Fruit fly (Drosophila melanogaster) whole organism, embryonic: ENCODE data around the gene Pits.
A peak's percentile ranks its signal among the peaks of the same experiment; 100 is the strongest.

Experiments
- Abd-B ChIP-seq: fragments of 200-800 bp; sonication (Bioruptor generic); optimal IDR thresholded peaks from 2 replicates; lab custom pipeline; 2018; ENCODE audit warnings: missing biosample characterization, mild to moderate bottlenecking, missing genetic modification characterization, moderate library complexity
- CG10274 ChIP-seq: fragments of 200-800 bp; sonication (Bioruptor generic); optimal IDR thresholded peaks from 3 replicates; lab custom pipeline; 2017; ENCODE audit warnings: missing biosample characterization, mild to moderate bottlenecking, missing genetic modification characterization
- CG11085 ChIP-seq: fragments of 200-800 bp; sonication (Bioruptor generic); IDR thresholded peaks from 2 replicates; pipeline ENCODE4 v1.3.6; 2022; ENCODE audit warnings: missing biosample characterization, missing genetic modification characterization
- CG12071 ChIP-seq: fragments of 200-800 bp; sonication (Bioruptor generic); optimal IDR thresholded peaks from 3 replicates; lab custom pipeline; 2018; ENCODE audit warnings: missing biosample characterization, mild to moderate bottlenecking, missing genetic modification characterization
- CG15269 ChIP-seq: fragments of 200-800 bp; sonication (Bioruptor generic); optimal IDR thresholded peaks from 2 replicates; lab custom pipeline; 2018; ENCODE audit warnings: missing biosample characterization, mild to moderate bottlenecking, missing genetic modification characterization, moderate library complexity
- CG15601 ChIP-seq: fragments of 200-800 bp; sonication (Bioruptor generic); optimal IDR thresholded peaks from 3 replicates; lab custom pipeline; 2019; ENCODE audit warnings: missing biosample characterization, mild to moderate bottlenecking, missing genetic modification characterization, moderate library complexity
- CG17328 ChIP-seq: fragments of 200-800 bp; sonication (Bioruptor generic); IDR thresholded peaks from 2 replicates; pipeline ENCODE4 v1.3.6; 2022; ENCODE audit warnings: missing biosample characterization, missing genetic modification characterization
- CG17612 ChIP-seq: fragments of 200-800 bp; sonication (Bioruptor generic); IDR thresholded peaks from 2 replicates; pipeline ENCODE4 v1.3.6; 2022; ENCODE audit warnings: missing biosample characterization, missing genetic modification characterization
- CG2199 ChIP-seq: fragments of 200-800 bp; sonication (Bioruptor generic); IDR thresholded peaks from 3 replicates; pipeline ENCODE4 v1.3.6; 2022; ENCODE audit warnings: missing biosample characterization, missing genetic modification characterization
- CG2202 ChIP-seq: fragments of 200-800 bp; sonication (Bioruptor generic); optimal IDR thresholded peaks from 2 replicates; lab custom pipeline; 2018; ENCODE audit warnings: missing biosample characterization, mild to moderate bottlenecking, missing genetic modification characterization
- CG2678 ChIP-seq: fragments of 200-800 bp; sonication (Bioruptor generic); optimal IDR thresholded peaks from 3 replicates; lab custom pipeline; 2019; ENCODE audit warnings: missing biosample characterization, mild to moderate bottlenecking, missing genetic modification characterization, moderate library complexity
- CG7271 ChIP-seq: fragments of 200-800 bp; sonication (Bioruptor generic); optimal IDR thresholded peaks from 2 replicates; lab custom pipeline; 2018; ENCODE audit warnings: missing biosample characterization, mild to moderate bottlenecking, missing genetic modification characterization, moderate library complexity
- D19A ChIP-seq: fragments of 200-800 bp; optimal IDR thresholded peaks from 3 replicates; lab custom pipeline; 2019; ENCODE audit warnings: missing biosample characterization, mild to moderate bottlenecking, missing genetic modification characterization, moderate library complexity
- D19B ChIP-seq: fragments of 200-800 bp; sonication (Bioruptor generic); optimal IDR thresholded peaks from 2 replicates; lab custom pipeline; 2017; ENCODE audit warnings: missing biosample characterization, mild to moderate bottlenecking, missing genetic modification characterization
- E2f1 ChIP-seq: fragments of 200-800 bp; sonication (Bioruptor generic); IDR thresholded peaks from 2 replicates; pipeline ENCODE4 v1.3.6; 2022; ENCODE audit warnings: missing biosample characterization, missing genetic modification characterization
- Ets65A ChIP-seq: fragments of 200-800 bp; sonication (Bioruptor generic); peaks from one replicate; lab custom pipeline; 2016; ENCODE audit warnings: missing biosample characterization, missing genetic modification characterization
- GATAe ChIP-seq: fragments of 200-800 bp; sonication (Bioruptor generic); conservative IDR thresholded peaks from 2 replicates; pipeline ENCODE4 v1.3.6; 2022; ENCODE audit warnings: missing biosample characterization, missing genetic modification characterization
- HLHmδ ChIP-seq: fragments of 200-800 bp; sonication (Bioruptor generic); optimal IDR thresholded peaks from 2 replicates; lab custom pipeline; 2018; ENCODE audit warnings: missing biosample characterization, mild to moderate bottlenecking, missing genetic modification characterization, moderate library complexity
- Hmr ChIP-seq: fragments of 200-800 bp; sonication (Bioruptor generic); optimal IDR thresholded peaks from 3 replicates; lab custom pipeline; 2017; ENCODE audit warnings: mild to moderate bottlenecking, missing biosample characterization, missing genetic modification reagents, missing genetic modification characterization
- Hr51 ChIP-seq, 2 experiments: fragments of 200-800 bp; sonication (Bioruptor generic); optimal IDR thresholded peaks; 2 replicates in 1 of 2; 3 replicates in 1 of 2; lab custom pipeline; 2016 to 2018; ENCODE audit warnings: missing biosample characterization in 2 of 2, missing genetic modification characterization in 2 of 2, mild to moderate bottlenecking in 1 of 2, moderate library complexity in 1 of 2
- MBD-R2 ChIP-seq: fragments of 200-800 bp; sonication (Bioruptor generic); IDR thresholded peaks from 2 replicates; pipeline ENCODE4 v1.3.6; 2022; ENCODE audit warnings: missing biosample characterization, missing genetic modification characterization
- Nf-YB ChIP-seq: fragments of 200-800 bp; sonication (Bioruptor generic); optimal IDR thresholded peaks from 3 replicates; lab custom pipeline; 2019; ENCODE audit warnings: missing biosample characterization, mild to moderate bottlenecking, missing genetic modification characterization, moderate library complexity
- Opbp ChIP-seq: fragments of 200-800 bp; sonication (Bioruptor generic); IDR thresholded peaks from 3 replicates; pipeline ENCODE4 v1.3.6; 2022; ENCODE audit warnings: missing biosample characterization, missing genetic modification characterization; ENCODE audit not compliant: partially characterized antibody
- PHDP ChIP-seq: fragments of 200-800 bp; sonication (Bioruptor generic); optimal IDR thresholded peaks from 3 replicates; lab custom pipeline; 2018; ENCODE audit warnings: missing biosample characterization, mild to moderate bottlenecking, missing genetic modification characterization, moderate library complexity
- Ptx1 ChIP-seq: fragments of 200-800 bp; sonication (Bioruptor generic); IDR thresholded peaks from 2 replicates; pipeline ENCODE4 v1.3.6; 2022; ENCODE audit warnings: missing biosample characterization, missing genetic modification characterization
- Spps ChIP-seq: fragments of 200-800 bp; sonication (Bioruptor generic); optimal IDR thresholded peaks from 2 replicates; lab custom pipeline; 2018; ENCODE audit warnings: missing biosample characterization, mild to moderate bottlenecking, missing genetic modification characterization
- Trl ChIP-seq, 3 experiments: fragments of >200 bp in 2 of 3; fragments of 200-800 bp in 1 of 3; sonication (Bioruptor generic) in 1 of 3; optimal IDR thresholded peaks; 2 replicates in 1 of 3; 3 replicates in 2 of 3; lab custom pipeline; 2016 to 2017; ENCODE audit warnings: missing biosample characterization in 1 of 3, missing genetic modification characterization in 1 of 3
- Vsx1 ChIP-seq: fragments of 200-800 bp; sonication (Bioruptor generic); optimal IDR thresholded peaks from 2 replicates; lab custom pipeline; 2017; ENCODE audit warnings: missing biosample characterization, mild to moderate bottlenecking, missing genetic modification characterization, missing genetic modification reagents
- Xrp1 ChIP-seq: fragments of 200-800 bp; sonication (Bioruptor generic); IDR thresholded peaks from 2 replicates; pipeline ENCODE4 v1.3.6; 2022; ENCODE audit warnings: missing biosample characterization, missing genetic modification characterization
- al ChIP-seq: fragments of 200-800 bp; sonication (Bioruptor generic); IDR thresholded peaks from 2 replicates; pipeline ENCODE4 v1.3.6; 2022; ENCODE audit warnings: missing biosample characterization, missing genetic modification characterization
- ase ChIP-seq: fragments of 200-800 bp; sonication (Bioruptor generic); IDR thresholded peaks from 3 replicates; pipeline ENCODE4 v1.3.6; 2022; ENCODE audit warnings: missing biosample characterization, missing genetic modification characterization
- ewg ChIP-seq: fragments of 200-800 bp; sonication (Bioruptor generic); optimal IDR thresholded peaks from 3 replicates; lab custom pipeline; 2017; ENCODE audit warnings: mild to moderate bottlenecking, missing biosample characterization, missing genetic modification reagents, missing genetic modification characterization
- exex ChIP-seq: fragments of 200-800 bp; sonication (Bioruptor generic); optimal IDR thresholded peaks from 4 replicates; lab custom pipeline; 2018; ENCODE audit warnings: missing biosample characterization, mild to moderate bottlenecking, missing genetic modification characterization, moderate library complexity
- fd3F ChIP-seq: fragments of 200-800 bp; sonication (Bioruptor generic); optimal IDR thresholded peaks from 2 replicates; lab custom pipeline; 2018; ENCODE audit warnings: missing biosample characterization, mild to moderate bottlenecking, missing genetic modification characterization, moderate library complexity
- grau ChIP-seq: fragments of 200-800 bp; optimal IDR thresholded peaks from 3 replicates; lab custom pipeline; 2019; ENCODE audit warnings: missing biosample characterization, mild to moderate bottlenecking, missing genetic modification characterization, moderate library complexity
- grn ChIP-seq: fragments of 200-800 bp; sonication (Bioruptor generic); optimal IDR thresholded peaks from 3 replicates; lab custom pipeline; 2017; ENCODE audit warnings: missing biosample characterization, missing genetic modification characterization
- insv ChIP-seq, 2 experiments: fragments of 200-800 bp; sonication (Bioruptor generic); optimal IDR thresholded peaks; 3 replicates each; lab custom pipeline; 2016 to 2018; ENCODE audit warnings: missing biosample characterization in 2 of 2, missing genetic modification characterization in 2 of 2
- ken ChIP-seq: fragments of 200-800 bp; sonication (Bioruptor generic); IDR thresholded peaks from 3 replicates; pipeline ENCODE4 v1.3.6; 2022; ENCODE audit warnings: missing biosample characterization, missing genetic modification characterization
- mam ChIP-seq: fragments of 200-800 bp; sonication (Bioruptor generic); optimal IDR thresholded peaks from 3 replicates; lab custom pipeline; 2016; ENCODE audit warnings: missing biosample characterization, missing genetic modification characterization
- mld ChIP-seq: fragments of 200-800 bp; sonication (Bioruptor generic); IDR thresholded peaks from 3 replicates; pipeline ENCODE4 v1.3.6; 2022; ENCODE audit warnings: missing biosample characterization, missing genetic modification characterization; ENCODE audit not compliant: partially characterized antibody
- nerfin-2 ChIP-seq: fragments of 200-800 bp; sonication (Bioruptor generic); IDR thresholded peaks from 2 replicates; pipeline ENCODE4 v1.3.6; 2022; ENCODE audit warnings: missing biosample characterization, missing genetic modification characterization; ENCODE audit not compliant: partially characterized antibody
- oc ChIP-seq: fragments of 200-800 bp; sonication (Bioruptor generic); optimal IDR thresholded peaks from 2 replicates; lab custom pipeline; 2018; ENCODE audit warnings: missing biosample characterization, mild to moderate bottlenecking, missing genetic modification characterization, moderate library complexity
- phol ChIP-seq: fragments of 200-800 bp; sonication (Bioruptor generic); optimal IDR thresholded peaks from 3 replicates; lab custom pipeline; 2018; ENCODE audit warnings: missing biosample characterization, mild to moderate bottlenecking, missing genetic modification characterization, moderate library complexity
- slou ChIP-seq: fragments of 200-800 bp; sonication (Bioruptor generic); optimal IDR thresholded peaks from 3 replicates; lab custom pipeline; 2016; ENCODE audit warnings: missing biosample characterization, missing genetic modification characterization
- sug ChIP-seq: fragments of 200-800 bp; optimal IDR thresholded peaks from 2 replicates; lab custom pipeline; 2019; ENCODE audit warnings: missing biosample characterization, mild to moderate bottlenecking, missing genetic modification characterization, moderate library complexity
- trh ChIP-seq: fragments of 200-800 bp; sonication (Bioruptor generic); optimal IDR thresholded peaks from 2 replicates; lab custom pipeline; 2016; ENCODE audit warnings: missing biosample characterization, missing genetic modification characterization
- twi ChIP-seq: fragments of 200-800 bp; optimal IDR thresholded peaks from 2 replicates; lab custom pipeline; 2019; ENCODE audit warnings: missing biosample characterization, mild to moderate bottlenecking, missing genetic modification characterization, moderate library complexity

Gene Pits

DNA sequence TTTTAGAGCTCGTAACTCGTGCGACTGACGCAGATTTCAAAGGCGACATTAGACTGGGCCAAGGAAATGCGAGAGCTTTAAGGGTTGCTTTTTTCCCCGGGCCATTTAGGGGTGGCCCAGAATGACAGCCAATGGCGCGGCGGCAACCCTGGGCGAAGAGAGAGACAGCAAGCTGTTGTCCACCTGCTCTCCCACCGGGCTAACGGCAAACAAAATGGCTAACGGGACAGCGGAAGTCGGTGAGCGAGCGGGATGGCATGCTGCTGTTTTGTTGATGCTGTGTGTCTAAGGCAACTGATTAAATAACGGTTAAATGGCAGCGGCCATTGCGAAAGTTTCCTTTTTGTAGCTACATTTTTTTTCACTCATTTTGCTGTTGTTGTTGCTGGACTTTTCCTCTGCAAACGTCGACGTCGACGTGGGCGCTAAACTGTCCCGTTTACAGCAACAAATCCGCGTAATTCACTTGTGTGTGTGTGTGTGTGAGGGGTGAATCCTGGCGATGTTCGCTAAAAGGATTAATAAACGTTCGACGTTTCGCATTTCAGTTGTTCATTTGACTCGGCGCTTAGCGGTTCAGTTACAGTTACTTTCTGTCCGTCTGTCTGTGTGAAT lies 32.9 kb upstream of the Pits start, which contains the start of gene CG11085 (continued):
- TF ChIP-seq trh, result no peak
- no peak for TF ChIP-seq CG15601
- TF ChIP-seq phol (tag; lab: Kevin White, UChicago), result peak; percentile 45
- TF ChIP-seq Ets65A, result peak; percentile 83
- 0 out of 3 replicates have a peak, but pooled peaks have one; percentile 17 for TF ChIP-seq ase (GFP tag; lab: Robert Waterston, UW)
- peak; percentile 18 for TF ChIP-seq ewg (GFP tag; lab: Kevin White, UChicago)
- TF ChIP-seq, all 482 proteins: peak for 16

DNA sequence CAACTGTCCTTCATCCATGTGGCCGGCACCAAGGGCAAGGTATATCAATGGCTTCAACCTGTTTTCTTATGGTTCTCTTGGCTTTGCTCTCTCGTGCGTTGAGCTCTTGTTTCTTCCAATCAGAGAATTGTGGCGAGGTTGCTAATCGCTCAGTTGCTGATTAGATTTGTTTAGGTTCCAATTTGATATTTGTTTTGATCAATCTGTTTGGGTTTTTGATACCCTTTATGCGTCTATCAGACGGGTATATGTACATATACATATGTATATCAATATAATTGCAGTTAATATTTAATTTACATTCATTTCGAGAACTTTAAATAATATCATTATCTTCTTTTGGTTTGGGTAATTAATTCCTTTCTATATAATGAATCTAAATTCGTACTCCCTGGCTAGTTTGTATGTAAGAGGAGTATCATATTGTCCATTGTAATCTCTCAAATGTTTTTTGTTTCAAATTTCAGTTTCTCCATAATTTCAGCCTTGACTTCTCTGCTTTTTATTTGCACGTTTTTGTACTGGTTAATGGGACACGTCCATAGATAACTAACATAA lies 30.3 kb upstream of the Pits start:
- TF ChIP-seq Opbp (GFP tag; lab: Robert Waterston, UW), result no peak
- TF ChIP-seq CG17612 (GFP tag; lab: Robert Waterston, UW), result no peak
- TF ChIP-seq Spps (tag; lab: Kevin White, UChicago), result no peak
- TF ChIP-seq al (GFP tag; lab: Robert Waterston, UW), result 0 out of 2 replicates have a peak, but pooled peaks have one; percentile 6
- TF ChIP-seq MBD-R2 (GFP tag; lab: Robert Waterston, UW), result no peak
- peak; percentile 44 for TF ChIP-seq PHDP
- TF ChIP-seq CG2199 (GFP tag; lab: Robert Waterston, UW), result no peak
- TF ChIP-seq HLHmδ, result no peak
- TF ChIP-seq CG2678 (tag; lab: Kevin White, UChicago), result peak; percentile 35
- no peak for TF ChIP-seq Nf-YB
- no peak for TF ChIP-seq CG7271 (tag; lab: Kevin White, UChicago)
- TF ChIP-seq CG11085, result peak; percentile 38; the same call in 1 of the 2 replicates
- TF ChIP-seq CG17328 (GFP tag; lab: Robert Waterston, UW), result no peak
- TF ChIP-seq sug (tag; lab: Kevin White, UChicago), result no peak
- no peak for TF ChIP-seq Vsx1 (GFP tag; lab: Kevin White, UChicago)
- no peak for TF ChIP-seq twi (tag; lab: Kevin White, UChicago)
- TF ChIP-seq exex (tag; lab: Kevin White, UChicago), result peak; percentile 30
- peak; percentile 8 for TF ChIP-seq CG15269
- TF ChIP-seq CG2202 (tag; lab: Kevin White, UChicago), result no peak
- peak; percentile 66 to 94 for TF ChIP-seq insv (GFP tag; optimal IDR thresholded peaks at IDR 0.05; lab: Kevin White, UChicago)
- TF ChIP-seq ken, result no peak
- TF ChIP-seq grau (tag; lab: Kevin White, UChicago), result peak; percentile 45
- TF ChIP-seq Hmr (GFP tag; lab: Kevin White, UChicago), result peak; percentile 8
- no peak for TF ChIP-seq CG10274 (GFP tag; lab: Kevin White, UChicago)
- TF ChIP-seq D19B, result peak; percentile 79
- TF ChIP-seq Abd-B (GFP tag; lab: Kevin White, UChicago), result no peak
- TF ChIP-seq oc (tag; lab: Kevin White, UChicago), result no peak
- no peak for TF ChIP-seq GATAe (GFP tag; lab: Robert Waterston, UW)
- no peak for TF ChIP-seq mam (GFP tag; lab: Kevin White, UChicago)
- no peak for TF ChIP-seq fd3F (GFP tag; lab: Kevin White, UChicago)
- no peak for TF ChIP-seq Ptx1 (GFP tag; lab: Robert Waterston, UW)
- TF ChIP-seq Trl (optimal IDR thresholded peaks at IDR 0.05; lab: Kevin White, UChicago), result peak in 1 of 2 experiments; percentile 22
- TF ChIP-seq Trl (GFP tag; optimal IDR thresholded peaks at IDR 0.05; lab: Kevin White, UChicago), result no peak
- no peak for TF ChIP-seq nerfin-2 (GFP tag; lab: Robert Waterston, UW)
- TF ChIP-seq mld (GFP tag; lab: Robert Waterston, UW), result no peak
- TF ChIP-seq D19A (tag; lab: Kevin White, UChicago), result peak; percentile 21
- TF ChIP-seq Hr51 (GFP tag; optimal IDR thresholded peaks at IDR 0.05; lab: Kevin White, UChicago), result peak in 1 of 2 experiments; percentile 20
- no peak for TF ChIP-seq CG12071 (GFP tag; lab: Kevin White, UChicago)
- TF ChIP-seq E2f1, result no peak
- TF ChIP-seq slou (GFP tag; lab: Kevin White, UChicago), result no peak
- peak; percentile 55 for TF ChIP-seq grn (GFP tag; lab: Kevin White, UChicago)
- TF ChIP-seq Xrp1 (GFP tag; lab: Robert Waterston, UW), result peak; percentile 18; the same call in 1 of the 2 replicates
